Worm (Caenorhabditis elegans) whole organism, young adult: Measurements from ENCODE around the gene bli-2.

Source experiments
- B0035.1 ChIP-seq: sonication (generic microtip); optimal IDR thresholded peaks from 2 replicates; lab custom pipeline; 2016; ENCODE audit warnings: missing genetic modification characterization, mild to moderate bottlenecking, missing compliant biosample characterization, missing genotype, missing genetic modification reagents
- B0261.1 ChIP-seq: sonication (generic microtip); optimal IDR thresholded peaks from 2 replicates; lab custom pipeline; 2016; ENCODE audit warnings: mild to moderate bottlenecking, missing genetic modification characterization, moderate library complexity, missing compliant biosample characterization
- B0336.3 ChIP-seq: fragments of 200-800 bp; sonication (Bioruptor generic); IDR thresholded peaks from 2 replicates; pipeline ENCODE4 v1.3.6; 2022; ENCODE audit warnings: missing genetic modification characterization, missing compliant biosample characterization
- F22D6.2 ChIP-seq: sonication (generic microtip); optimal IDR thresholded peaks from 2 replicates; lab custom pipeline; 2016; ENCODE audit warnings: mild to moderate bottlenecking, missing genetic modification characterization, missing compliant biosample characterization
- F37B4.10 ChIP-seq: fragments of 200-800 bp; sonication (Bioruptor generic); IDR thresholded peaks from 2 replicates; pipeline ENCODE4 v1.3.6; 2022; ENCODE audit warnings: missing genetic modification characterization, missing compliant biosample characterization
- F39B2.1 ChIP-seq: fragments of 200-800 bp; sonication (Bioruptor generic); IDR thresholded peaks from 2 replicates; pipeline ENCODE4 v1.3.6; 2022; ENCODE audit warnings: missing genetic modification reagents, missing genetic modification characterization, missing compliant biosample characterization
- F49E8.2 ChIP-seq: sonication (generic microtip); optimal IDR thresholded peaks from 3 replicates; lab custom pipeline; 2017; ENCODE audit warnings: missing genetic modification characterization, mild to moderate bottlenecking, missing compliant biosample characterization, antibody characterized with exemption, moderate library complexity; ENCODE audit not compliant: insufficient read depth
- K12H6.12 ChIP-seq: fragments of 200-800 bp; sonication (Bioruptor generic); optimal IDR thresholded peaks from 2 replicates; lab custom pipeline; 2018; ENCODE audit warnings: mild to moderate bottlenecking, missing genetic modification characterization, missing compliant biosample characterization
- T07F8.4 ChIP-seq: sonication (generic microtip); optimal IDR thresholded peaks from 2 replicates; lab custom pipeline; 2016; ENCODE audit warnings: mild to moderate bottlenecking, missing genetic modification characterization, moderate library complexity, missing compliant biosample characterization
- Y67H2A.10 ChIP-seq: fragments of 200-800 bp; sonication (Bioruptor generic); conservative IDR thresholded peaks from 2 replicates; pipeline ENCODE4 v1.3.6; 2022; ENCODE audit warnings: missing genetic modification reagents, missing genetic modification characterization, missing compliant biosample characterization
- akir-1 ChIP-seq: fragments of 200-800 bp; sonication (Bioruptor generic); optimal IDR thresholded peaks from 2 replicates; lab custom pipeline; 2018; ENCODE audit warnings: mild to moderate bottlenecking, missing genetic modification characterization, moderate library complexity, missing compliant biosample characterization
- ama-1 ChIP-seq, 3 experiments: fragments of 150-350 bp in 1 of 3; sonication (generic microtip) in 2 of 3; optimal IDR thresholded peaks; 2 replicates each; lab custom pipeline; 2014 to 2018; ENCODE audit warnings: missing biosample characterization in 2 of 3, missing genetic modification characterization in 2 of 3, missing genetic modification reagents in 2 of 3
- athp-1 ChIP-seq: sonication (generic microtip); optimal IDR thresholded peaks from 2 replicates; lab custom pipeline; 2017; ENCODE audit warnings: mild to moderate bottlenecking, missing genetic modification characterization, missing compliant biosample characterization
- attf-3 ChIP-seq: fragments of 200-800 bp; sonication (Bioruptor generic); conservative IDR thresholded peaks from 2 replicates; pipeline ENCODE4 v1.3.6; 2022; ENCODE audit warnings: missing genetic modification reagents, missing genetic modification characterization, missing compliant biosample characterization
- bed-2 ChIP-seq: fragments of 200-800 bp; sonication (Bioruptor generic); IDR thresholded peaks from 2 replicates; pipeline ENCODE4 v1.3.6; 2022; ENCODE audit warnings: missing genetic modification reagents, missing genetic modification characterization, missing compliant biosample characterization
- ceh-100 ChIP-seq: fragments of 200-800 bp; sonication (Bioruptor generic); IDR thresholded peaks from 2 replicates; pipeline ENCODE4 v1.3.6; 2022; ENCODE audit warnings: missing genetic modification reagents, missing genetic modification characterization, missing compliant biosample characterization
- ceh-27 ChIP-seq: fragments of 200-800 bp; sonication (Bioruptor generic); optimal IDR thresholded peaks from 2 replicates; lab custom pipeline; 2018; ENCODE audit warnings: mild to moderate bottlenecking, missing genetic modification characterization, moderate library complexity, missing compliant biosample characterization
- ceh-91 ChIP-seq: fragments of 200-800 bp; sonication (Bioruptor generic); IDR thresholded peaks from 2 replicates; pipeline ENCODE4 v1.3.6; 2022; ENCODE audit warnings: missing genetic modification reagents, missing genetic modification characterization, missing compliant biosample characterization
- ets-4 ChIP-seq: fragments of 200-800 bp; sonication (Bioruptor generic); optimal IDR thresholded peaks from 2 replicates; lab custom pipeline; 2018; ENCODE audit warnings: mild to moderate bottlenecking, missing genetic modification characterization, missing compliant biosample characterization
- him-1 ChIP-seq: sonication (generic microtip); optimal IDR thresholded peaks from 2 replicates; lab custom pipeline; 2016; ENCODE audit warnings: missing genotype, missing genetic modification reagents, missing genetic modification characterization, missing compliant biosample characterization
- lag-1 ChIP-seq: fragments of 200-800 bp; sonication (Bioruptor generic); IDR thresholded peaks from 2 replicates; pipeline ENCODE4 v1.3.6; 2022; ENCODE audit warnings: missing genetic modification reagents, missing genetic modification characterization, missing compliant biosample characterization
- lin-26 ChIP-seq: fragments of 200-800 bp; sonication (Bioruptor generic); IDR thresholded peaks from 2 replicates; pipeline ENCODE4 v1.3.6; 2022; ENCODE audit warnings: missing genetic modification reagents, missing genetic modification characterization, missing compliant biosample characterization
- lin-35 ChIP-seq, 3 experiments: fragments of 150-350 bp in 2 of 3; sonication (generic microtip) in 1 of 3; optimal IDR thresholded peaks; 2 replicates each; lab custom pipeline; 2014 to 2018; ENCODE audit warnings: missing biosample characterization in 3 of 3, missing genetic modification characterization in 3 of 3, missing genetic modification reagents in 3 of 3
- lin-40 ChIP-seq: sonication (generic microtip); optimal IDR thresholded peaks from 2 replicates; lab custom pipeline; 2016; ENCODE audit warnings: missing genetic modification characterization, mild to moderate bottlenecking, missing compliant biosample characterization, missing genotype, missing genetic modification reagents
- lir-1 ChIP-seq: fragments of 200-800 bp; sonication (Bioruptor generic); conservative IDR thresholded peaks from 2 replicates; pipeline ENCODE4 v1.3.6; 2022; ENCODE audit warnings: missing genetic modification reagents, missing genetic modification characterization, missing compliant biosample characterization
- lsy-27 ChIP-seq: sonication (generic microtip); optimal IDR thresholded peaks from 2 replicates; lab custom pipeline; 2017; ENCODE audit warnings: missing genetic modification characterization, mild to moderate bottlenecking, missing compliant biosample characterization, antibody characterized with exemption, missing genotype, borderline replicate concordance; ENCODE audit not compliant: insufficient read depth
- mel-28 ChIP-seq: sonication (generic microtip); optimal IDR thresholded peaks from 2 replicates; lab custom pipeline; 2016; ENCODE audit warnings: borderline replicate concordance, mild to moderate bottlenecking, missing genetic modification characterization, missing compliant biosample characterization
- mes-4 ChIP-seq: sonication (generic microtip); optimal IDR thresholded peaks from 2 replicates; lab custom pipeline; 2016; ENCODE audit warnings: missing genotype, missing genetic modification characterization, missing compliant biosample characterization
- nhr-27 ChIP-seq: fragments of 200-800 bp; sonication (Bioruptor generic); optimal IDR thresholded peaks from 2 replicates; lab custom pipeline; 2018; ENCODE audit warnings: mild to moderate bottlenecking, missing genetic modification characterization, moderate library complexity, missing compliant biosample characterization
- pbrm-1 ChIP-seq: fragments of 200-800 bp; sonication (Bioruptor generic); IDR thresholded peaks from 2 replicates; pipeline ENCODE4 v1.3.6; 2022; ENCODE audit warnings: missing genetic modification reagents, missing genetic modification characterization, missing compliant biosample characterization
- pha-4 ChIP-seq: fragments of 150-350 bp; sonication (generic microtip); optimal IDR thresholded peaks from 2 replicates; lab custom pipeline; 2014; ENCODE audit warnings: missing biosample characterization, missing genetic modification reagents, missing genetic modification characterization
- rec-8 ChIP-seq, 2 experiments: sonication (generic microtip); optimal IDR thresholded peaks; 2 replicates each; lab custom pipeline; 2016; ENCODE audit warnings: mild to moderate bottlenecking in 2 of 2, missing genetic modification characterization in 2 of 2, missing genetic modification reagents in 2 of 2, missing genotype in 2 of 2, missing biosample characterization in 1 of 2, missing compliant biosample characterization in 1 of 2, moderate library complexity in 1 of 2
- repo-1 ChIP-seq: sonication (generic microtip); optimal IDR thresholded peaks from 2 replicates; lab custom pipeline; 2017; ENCODE audit warnings: mild to moderate bottlenecking, missing genetic modification characterization, missing compliant biosample characterization
- rpc-1 ChIP-seq, 2 experiments: fragments of 150-350 bp in 1 of 2; sonication (generic microtip) in 1 of 2; optimal IDR thresholded peaks; 2 replicates each; lab custom pipeline; 2014 to 2018; ENCODE audit warnings: missing biosample characterization in 1 of 2, missing genetic modification characterization in 1 of 2, missing genetic modification reagents in 1 of 2, missing genotype in 1 of 2
- snpc-1.1 ChIP-seq: sonication (generic microtip); optimal IDR thresholded peaks from 2 replicates; lab custom pipeline; 2017; ENCODE audit warnings: missing genetic modification characterization, mild to moderate bottlenecking, missing compliant biosample characterization, antibody characterized with exemption, moderate library complexity, missing genotype, missing genetic modification reagents; ENCODE audit not compliant: insufficient read depth
- snpc-1.3 ChIP-seq: sonication (generic microtip); optimal IDR thresholded peaks from 2 replicates; lab custom pipeline; 2017; ENCODE audit warnings: missing genetic modification characterization, mild to moderate bottlenecking, missing compliant biosample characterization, antibody characterized with exemption, moderate library complexity, missing genotype, missing genetic modification reagents; ENCODE audit not compliant: insufficient read depth
- snpc-3.4 ChIP-seq: sonication (generic microtip); optimal IDR thresholded peaks from 2 replicates; lab custom pipeline; 2017; ENCODE audit warnings: missing genetic modification characterization, mild to moderate bottlenecking, missing compliant biosample characterization, antibody characterized with exemption, moderate library complexity, missing genotype, missing genetic modification reagents
- snpc-4 ChIP-seq, 5 experiments: fragments of 150-350 bp in 1 of 5; sonication (generic microtip) in 4 of 5; optimal IDR thresholded peaks; 2 replicates each; lab custom pipeline; 2014 to 2018; ENCODE audit warnings: missing genetic modification characterization in 5 of 5, missing biosample characterization in 3 of 5, antibody characterized with exemption in 2 of 5, mild to moderate bottlenecking in 2 of 5, missing compliant biosample characterization in 2 of 5, missing genotype in 2 of 5, moderate library complexity in 2 of 5, missing genetic modification reagents in 1 of 5
- tlf-1 ChIP-seq: fragments of 200-800 bp; sonication (Bioruptor generic); optimal IDR thresholded peaks from 2 replicates; lab custom pipeline; 2018; ENCODE audit warnings: mild to moderate bottlenecking, missing genetic modification characterization, missing compliant biosample characterization
- unc-62 ChIP-seq: fragments of 150-350 bp; optimal IDR thresholded peaks from 2 replicates; lab custom pipeline; 2014; ENCODE audit warnings: missing biosample characterization, missing genetic modification reagents, missing genetic modification characterization
- ztf-18 ChIP-seq: sonication (generic microtip); optimal IDR thresholded peaks from 2 replicates; lab custom pipeline; 2016; ENCODE audit warnings: missing genotype, mild to moderate bottlenecking, missing genetic modification characterization, missing compliant biosample characterization
- ztf-22 ChIP-seq: fragments of 200-800 bp; sonication (Bioruptor generic); optimal IDR thresholded peaks from 2 replicates; lab custom pipeline; 2018; ENCODE audit warnings: mild to moderate bottlenecking, missing genetic modification characterization, moderate library complexity, missing compliant biosample characterization
- ztf-26 ChIP-seq: sonication (generic microtip); optimal IDR thresholded peaks from 2 replicates; lab custom pipeline; 2017; ENCODE audit warnings: missing genetic modification characterization, missing compliant biosample characterization
- ztf-28 ChIP-seq: fragments of 200-800 bp; sonication (Bioruptor generic); IDR thresholded peaks from 2 replicates; pipeline ENCODE4 v1.3.6; 2022; ENCODE audit warnings: missing genetic modification reagents, missing genetic modification characterization, missing compliant biosample characterization

Gene bli-2

DNA sequence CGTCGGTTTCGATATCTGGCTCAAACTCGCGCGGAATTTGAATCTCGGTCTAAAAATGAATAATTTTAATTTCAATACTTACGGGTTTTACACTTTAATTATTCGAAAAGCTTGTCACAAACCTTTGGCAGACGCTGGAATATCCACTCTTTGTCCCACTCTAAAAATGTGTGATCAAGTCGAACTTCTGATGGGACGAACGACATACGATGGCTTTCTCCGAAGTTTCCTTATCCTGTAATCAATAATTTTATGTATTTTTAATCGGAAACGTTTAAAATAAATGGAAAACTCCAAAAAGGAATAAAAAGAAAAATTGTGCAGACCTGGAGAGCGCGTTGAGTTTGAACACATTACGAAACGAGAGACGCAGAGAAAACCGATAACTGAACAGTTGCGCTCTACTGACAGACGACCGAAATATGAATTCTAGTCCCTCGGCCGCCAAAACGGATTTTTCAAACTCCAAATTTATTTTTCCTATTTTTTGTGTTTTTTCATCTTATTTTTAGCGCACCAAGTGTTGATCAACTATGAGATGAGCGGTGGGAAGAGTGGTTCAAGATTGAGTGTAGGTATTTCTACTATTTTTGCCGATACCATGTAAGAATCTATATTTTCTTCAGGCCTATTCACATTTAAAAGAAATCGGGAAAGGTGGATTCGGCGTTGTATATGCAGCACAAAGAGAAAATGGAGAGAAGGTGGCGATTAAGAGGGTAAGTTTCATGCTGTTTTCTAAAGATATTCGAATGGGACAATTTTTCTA is 2.8 kb downstream of the bli-2 start, which contains the start of the genes sam-4, F59E12.17 and zyg-1 (continued):
- TF ChIP-seq pha-4 (no peak), attf-3 (GFP tag; lab: Robert Waterston, UW) (peak; percentile 53), rpc-1 (optimal IDR thresholded peaks at IDR 0.05; lab: Kevin White, UChicago) (no peak), rpc-1 (tag; optimal IDR thresholded peaks at IDR 0.05; lab: Kevin White, UChicago) (no peak), snpc-3.4 (tag; lab: Kevin White, UChicago) (peak; percentile 74), ceh-27 (peak; percentile 64), lin-35 (GFP tag; optimal IDR thresholded peaks at IDR 0.05; lab: Kevin White, UChicago) (peak in 1 of 3 experiments; percentile 64), pbrm-1 (peak; percentile 21; the same call in 1 of the 2 replicates), F39B2.1 (no peak), lir-1 (GFP tag; lab: Robert Waterston, UW) (0 out of 2 replicates have a peak, but pooled peaks have one; percentile 8), athp-1 (tag; lab: Kevin White, UChicago) (peak; percentile 7), rec-8 (tag; optimal IDR thresholded peaks at IDR 0.05; lab: Kevin White, UChicago) (no peak), Y67H2A.10 (no peak), mel-28 (tag; lab: Kevin White, UChicago) (no peak), ets-4 (GFP tag; lab: Kevin White, UChicago) (no peak), snpc-4 (GFP tag; optimal IDR thresholded peaks at IDR 0.05; lab: Kevin White, UChicago) (no peak), snpc-4 (tag; optimal IDR thresholded peaks at IDR 0.05; lab: Kevin White, UChicago) (peak; percentile 13 to 46 (median 32)), tlf-1 (GFP tag; lab: Kevin White, UChicago) (no peak), lin-26 (GFP tag; lab: Robert Waterston, UW) (no peak), repo-1 (no peak), F22D6.2 (no peak), him-1 (tag; lab: Kevin White, UChicago) (no peak), ceh-91 (GFP tag; lab: Robert Waterston, UW) (peak; percentile 58; the same call in 1 of the 2 replicates), bed-2 (no peak), snpc-1.1 (tag; lab: Kevin White, UChicago) (no peak), lin-40 (tag; lab: Kevin White, UChicago) (no peak), B0336.3 (no peak), ztf-28 (peak; percentile 80; the same call in 1 of the 2 replicates), ztf-26 (tag; lab: Kevin White, UChicago) (no peak), B0261.1 (no peak), mes-4 (no peak), ceh-100 (GFP tag; lab: Robert Waterston, UW) (peak; percentile 22; the same call in 1 of the 2 replicates), ztf-22 (GFP tag; lab: Kevin White, UChicago) (no peak), lag-1 (GFP tag; lab: Robert Waterston, UW) (no peak), B0035.1 (no peak), snpc-1.3 (no peak), ztf-18 (peak; percentile 39), unc-62 (GFP tag; lab: Kevin White, UChicago) (no peak), lsy-27 (tag; lab: Kevin White, UChicago) (no peak), F37B4.10 (GFP tag; lab: Robert Waterston, UW) (no peak), akir-1 (no peak), T07F8.4 (tag; lab: Kevin White, UChicago) (no peak), ama-1 (optimal IDR thresholded peaks at IDR 0.05; lab: Kevin White, UChicago) (no peak), ama-1 (GFP tag; optimal IDR thresholded peaks at IDR 0.05; lab: Kevin White, UChicago) (no peak), K12H6.12 (tag; lab: Kevin White, UChicago) (peak; percentile 31), nhr-27 (tag; lab: Kevin White, UChicago) (no peak), F49E8.2 (tag; lab: Kevin White, UChicago) (peak; percentile 80)
